Fruit fly (Drosophila melanogaster) whole organism, embryonic: Measurements from ENCODE around the gene mei-P26.

Experiments used
- Awh ChIP-seq: fragments of 200-800 bp; sonication (Bioruptor generic); IDR thresholded peaks from 2 replicates; pipeline ENCODE4, ENCODE4 v1.3.6; 2022; ENCODE audit warnings: missing biosample characterization, missing genetic modification characterization
- BEAF-32 ChIP-seq: fragments of 200-800 bp; sonication (Bioruptor generic); optimal IDR thresholded peaks from 3 replicates; lab custom pipeline; 2017; ENCODE audit warnings: missing biosample characterization, missing genetic modification characterization, mild to moderate bottlenecking, moderate library complexity, missing genetic modification reagents
- CG11504 ChIP-seq: fragments of 200-800 bp; sonication (Bioruptor generic); optimal IDR thresholded peaks from 3 replicates; lab custom pipeline; 2019; ENCODE audit warnings: missing biosample characterization, mild to moderate bottlenecking, missing genetic modification characterization, moderate library complexity
- CG12299 ChIP-seq: fragments of 200-800 bp; sonication (Bioruptor generic); optimal IDR thresholded peaks from 2 replicates; lab custom pipeline; 2018; ENCODE audit warnings: missing biosample characterization, mild to moderate bottlenecking, missing genetic modification characterization
- CG16863 ChIP-seq: fragments of 200-800 bp; sonication (Bioruptor generic); optimal IDR thresholded peaks from 3 replicates; lab custom pipeline; 2016; ENCODE audit warnings: missing biosample characterization, missing genetic modification characterization
- CG1792 ChIP-seq: fragments of 200-800 bp; sonication (Bioruptor generic); optimal IDR thresholded peaks from 2 replicates; lab custom pipeline; 2016; ENCODE audit warnings: missing biosample characterization, missing genetic modification characterization
- CG18011 ChIP-seq: fragments of 200-800 bp; sonication (Bioruptor generic); optimal IDR thresholded peaks from 2 replicates; lab custom pipeline; 2017; ENCODE audit warnings: missing biosample characterization, missing genetic modification characterization, mild to moderate bottlenecking, moderate library complexity, missing genotype
- CG18262 ChIP-seq: fragments of 200-800 bp; optimal IDR thresholded peaks from 3 replicates; lab custom pipeline; 2019; ENCODE audit warnings: missing biosample characterization, mild to moderate bottlenecking, missing genetic modification characterization, moderate library complexity
- CG18599 ChIP-seq: fragments of 200-800 bp; sonication (Bioruptor generic); optimal IDR thresholded peaks from 3 replicates; lab custom pipeline; 2017; ENCODE audit warnings: missing biosample characterization, missing genetic modification characterization, mild to moderate bottlenecking, moderate library complexity, missing genetic modification reagents
- CG2678 ChIP-seq: fragments of 200-800 bp; sonication (Bioruptor generic); optimal IDR thresholded peaks from 3 replicates; lab custom pipeline; 2019; ENCODE audit warnings: missing biosample characterization, mild to moderate bottlenecking, missing genetic modification characterization, moderate library complexity
- CG2889 ChIP-seq: fragments of 200-800 bp; sonication (Bioruptor generic); IDR thresholded peaks from 3 replicates; pipeline ENCODE4 v1.3.6; 2022; ENCODE audit warnings: missing biosample characterization, missing genetic modification characterization
- CG30431 ChIP-seq: fragments of 200-800 bp; sonication (Bioruptor generic); optimal IDR thresholded peaks from 2 replicates; lab custom pipeline; 2017; ENCODE audit warnings: missing biosample characterization, missing genetic modification characterization
- CG31365 ChIP-seq: fragments of 200-800 bp; sonication (Bioruptor generic); optimal IDR thresholded peaks from 2 replicates; lab custom pipeline; 2018; ENCODE audit warnings: missing biosample characterization, mild to moderate bottlenecking, missing genetic modification characterization
- CG3407 ChIP-seq: fragments of 200-800 bp; sonication (Bioruptor generic); optimal IDR thresholded peaks from 2 replicates; lab custom pipeline; 2018; ENCODE audit warnings: missing biosample characterization, mild to moderate bottlenecking, missing genetic modification characterization
- CG3995 ChIP-seq: fragments of 200-800 bp; sonication (Bioruptor generic); optimal IDR thresholded peaks from 3 replicates; lab custom pipeline; 2016; ENCODE audit warnings: missing biosample characterization, missing genetic modification characterization
- CG4424 ChIP-seq: fragments of 200-800 bp; sonication (Bioruptor generic); optimal IDR thresholded peaks from 3 replicates; lab custom pipeline; 2016; ENCODE audit warnings: missing biosample characterization, missing genetic modification characterization
- CG4854 ChIP-seq: fragments of 200-800 bp; sonication (Bioruptor generic); optimal IDR thresholded peaks from 2 replicates; lab custom pipeline; 2016; ENCODE audit warnings: missing biosample characterization, missing genetic modification characterization, inconsistent platforms
- CG5245 ChIP-seq: fragments of 200-800 bp; sonication (Bioruptor generic); optimal IDR thresholded peaks from 3 replicates; lab custom pipeline; 2016; ENCODE audit warnings: missing biosample characterization, missing genetic modification characterization
- CG6175 ChIP-seq: fragments of 200-800 bp; sonication (Bioruptor generic); IDR thresholded peaks from 3 replicates; pipeline ENCODE4 v1.3.6; 2022; ENCODE audit warnings: missing biosample characterization, missing genetic modification characterization
- CG7745 ChIP-seq: fragments of 200-800 bp; sonication (Bioruptor generic); optimal IDR thresholded peaks from 2 replicates; lab custom pipeline; 2018; ENCODE audit warnings: missing biosample characterization, mild to moderate bottlenecking, missing genetic modification characterization, moderate library complexity
- CG7987 ChIP-seq: fragments of 200-800 bp; sonication (Bioruptor generic); optimal IDR thresholded peaks from 2 replicates; lab custom pipeline; 2018; ENCODE audit warnings: missing biosample characterization, mild to moderate bottlenecking, missing genetic modification characterization, moderate library complexity
- CG8359 ChIP-seq: fragments of 200-800 bp; sonication (Bioruptor generic); optimal IDR thresholded peaks from 2 replicates; lab custom pipeline; 2017; ENCODE audit warnings: missing biosample characterization, mild to moderate bottlenecking, missing genetic modification characterization, borderline replicate concordance
- CG8388 ChIP-seq: fragments of 200-800 bp; sonication (Bioruptor generic); optimal IDR thresholded peaks from 2 replicates; lab custom pipeline; 2019; ENCODE audit warnings: missing biosample characterization, mild to moderate bottlenecking, missing genetic modification characterization, moderate library complexity
- CG9215 ChIP-seq: fragments of 200-800 bp; sonication (Bioruptor generic); IDR thresholded peaks from 2 replicates; pipeline ENCODE4 v1.3.6; 2022; ENCODE audit warnings: missing biosample characterization, missing genetic modification characterization
- Gug ChIP-seq: fragments of 200-800 bp; sonication (Bioruptor generic); IDR thresholded peaks from 4 replicates; pipeline ENCODE4 v1.3.6; 2022; ENCODE audit warnings: missing biosample characterization, missing genetic modification characterization
- H15 ChIP-seq: fragments of 200-800 bp; sonication (Bioruptor generic); IDR thresholded peaks from 3 replicates; pipeline ENCODE4 v1.3.6; 2022; ENCODE audit warnings: missing biosample characterization, missing genetic modification characterization
- Hmr ChIP-seq: fragments of 200-800 bp; sonication (Bioruptor generic); optimal IDR thresholded peaks from 3 replicates; lab custom pipeline; 2017; ENCODE audit warnings: mild to moderate bottlenecking, missing biosample characterization, missing genetic modification reagents, missing genetic modification characterization
- Mad ChIP-seq: fragments of 200-800 bp; sonication (Bioruptor generic); optimal IDR thresholded peaks from 2 replicates; lab custom pipeline; 2016; ENCODE audit warnings: missing biosample characterization, missing genetic modification characterization
- Sry-β ChIP-seq: fragments of 200-800 bp; sonication (Bioruptor generic); optimal IDR thresholded peaks from 2 replicates; lab custom pipeline; 2018; ENCODE audit warnings: missing biosample characterization, mild to moderate bottlenecking, missing genetic modification characterization, moderate library complexity
- YL-1 ChIP-seq: fragments of 200-800 bp; sonication (Bioruptor generic); optimal IDR thresholded peaks from 3 replicates; lab custom pipeline; 2017; ENCODE audit warnings: missing biosample characterization, mild to moderate bottlenecking, missing genetic modification characterization
- crc ChIP-seq: fragments of 200-800 bp; sonication (Bioruptor generic); optimal IDR thresholded peaks from 2 replicates; lab custom pipeline; 2016; ENCODE audit warnings: missing biosample characterization, missing genetic modification characterization
- croc ChIP-seq: fragments of 200-800 bp; sonication (Bioruptor generic); conservative IDR thresholded peaks from 3 replicates; pipeline ENCODE4 v1.3.6; 2022; ENCODE audit warnings: missing biosample characterization, missing genetic modification characterization
- danr ChIP-seq: fragments of 200-800 bp; sonication (Bioruptor generic); IDR thresholded peaks from 2 replicates; pipeline ENCODE4 v1.3.6; 2022; ENCODE audit warnings: missing biosample characterization, missing genetic modification characterization
- ems ChIP-seq: fragments of 200-800 bp; sonication (Bioruptor generic); optimal IDR thresholded peaks from 3 replicates; lab custom pipeline; 2016; ENCODE audit warnings: missing biosample characterization, missing genetic modification characterization
- kay ChIP-seq: fragments of 200-800 bp; sonication (Bioruptor generic); optimal IDR thresholded peaks from 2 replicates; lab custom pipeline; 2016; ENCODE audit warnings: missing biosample characterization, missing genetic modification characterization
- lab ChIP-seq: fragments of 200-800 bp; sonication (Bioruptor generic); optimal IDR thresholded peaks from 3 replicates; lab custom pipeline; 2017; ENCODE audit warnings: missing biosample characterization, missing genetic modification characterization, mild to moderate bottlenecking, moderate library complexity, missing genetic modification reagents
- mld ChIP-seq: fragments of 200-800 bp; sonication (Bioruptor generic); IDR thresholded peaks from 3 replicates; pipeline ENCODE4 v1.3.6; 2022; ENCODE audit warnings: missing biosample characterization, missing genetic modification characterization; ENCODE audit not compliant: partially characterized antibody
- nerfin-2 ChIP-seq: fragments of 200-800 bp; sonication (Bioruptor generic); IDR thresholded peaks from 2 replicates; pipeline ENCODE4 v1.3.6; 2022; ENCODE audit warnings: missing biosample characterization, missing genetic modification characterization; ENCODE audit not compliant: partially characterized antibody
- p53 ChIP-seq: fragments of 200-800 bp; sonication (Bioruptor generic); optimal IDR thresholded peaks from 2 replicates; lab custom pipeline; 2016; ENCODE audit warnings: missing biosample characterization, missing genetic modification characterization
- pan ChIP-seq, 4 experiments: fragments of >200 bp in 3 of 4; fragments of 200-800 bp in 1 of 4; sonication (Bioruptor generic) in 1 of 4; optimal IDR thresholded peaks in 3 of 4; IDR thresholded peaks in 1 of 4; 2 replicates each; pipeline versions ENCODE4 v1.3.6 to Lab custom; 2017 to 2022; ENCODE audit warnings: missing biosample characterization in 2 of 4, missing genetic modification characterization in 2 of 4, mixed read lengths in 1 of 4
- pb ChIP-seq: fragments of 200-800 bp; sonication (Bioruptor generic); optimal IDR thresholded peaks from 3 replicates; lab custom pipeline; 2016; ENCODE audit warnings: missing biosample characterization, missing genetic modification characterization
- pho ChIP-seq: fragments of 200-800 bp; sonication (Bioruptor generic); optimal IDR thresholded peaks from 2 replicates; lab custom pipeline; 2016; ENCODE audit warnings: missing biosample characterization, missing genetic modification characterization
- rib ChIP-seq: fragments of 200-800 bp; sonication (Bioruptor generic); IDR thresholded peaks from 2 replicates; pipeline ENCODE4 v1.3.6; 2022; ENCODE audit warnings: missing biosample characterization, missing genetic modification characterization
- run ChIP-seq: fragments of 200-800 bp; sonication (Bioruptor generic); optimal IDR thresholded peaks from 3 replicates; lab custom pipeline; 2018; ENCODE audit warnings: missing biosample characterization, mild to moderate bottlenecking, missing genetic modification characterization
- slou ChIP-seq: fragments of 200-800 bp; sonication (Bioruptor generic); optimal IDR thresholded peaks from 3 replicates; lab custom pipeline; 2016; ENCODE audit warnings: missing biosample characterization, missing genetic modification characterization
- sob ChIP-seq: fragments of 200-800 bp; sonication (Bioruptor generic); IDR thresholded peaks from 2 replicates; pipeline ENCODE4 v1.3.6; 2022; ENCODE audit warnings: missing biosample characterization, missing genetic modification characterization
- stc ChIP-seq: fragments of 200-800 bp; sonication (Bioruptor generic); IDR thresholded peaks from 2 replicates; pipeline ENCODE4 v1.3.6; 2022; ENCODE audit warnings: missing biosample characterization, missing genetic modification characterization
- trh ChIP-seq: fragments of 200-800 bp; sonication (Bioruptor generic); optimal IDR thresholded peaks from 2 replicates; lab custom pipeline; 2016; ENCODE audit warnings: missing biosample characterization, missing genetic modification characterization
- vvl ChIP-seq: fragments of 200-800 bp; sonication (Bioruptor generic); IDR thresholded peaks from 2 replicates; pipeline ENCODE4 v1.3.6; 2022; ENCODE audit warnings: missing biosample characterization, missing genetic modification characterization
- zf30C ChIP-seq: fragments of 200-800 bp; sonication (Bioruptor generic); optimal IDR thresholded peaks from 3 replicates; lab custom pipeline; 2018; ENCODE audit warnings: missing biosample characterization, mild to moderate bottlenecking, missing genetic modification characterization

mei-P26 gene

DNA sequence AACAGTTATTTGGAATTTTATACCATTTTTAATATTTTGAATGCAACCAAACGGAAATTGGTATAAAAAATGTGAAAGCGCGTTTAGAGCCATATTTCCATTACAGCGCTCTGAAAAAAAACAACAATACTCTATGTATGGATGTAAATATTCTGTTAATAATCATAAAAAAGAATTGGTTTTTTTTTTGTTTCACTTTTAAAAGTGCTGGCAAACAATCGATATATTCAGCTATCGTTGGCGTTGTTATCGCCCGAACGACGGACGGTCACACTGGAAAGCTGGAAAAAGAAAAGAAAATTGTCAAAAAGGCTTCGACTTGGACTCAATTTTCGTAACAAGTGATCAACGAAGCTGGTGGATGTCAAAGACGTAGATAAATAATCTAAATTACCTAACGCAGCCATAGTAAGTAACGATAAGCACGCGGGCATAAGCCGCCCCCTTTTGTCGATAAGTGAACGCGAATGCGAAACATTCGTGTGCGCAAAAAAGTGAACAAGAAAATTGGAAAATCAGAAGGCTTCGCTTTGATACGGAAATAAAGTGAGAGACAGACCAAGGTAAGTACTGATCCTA, 20.7 kb upstream of the mei-P26 start, which contains the start of gene CG7065 (continued):
- no peak for TF ChIP-seq CG18262
- no peak for TF ChIP-seq vvl (GFP tag; lab: Robert Waterston, UW)
- 0 out of 2 replicates have a peak, but pooled peaks have one; percentile 38 for TF ChIP-seq nerfin-2 (GFP tag; lab: Robert Waterston, UW)
- TF ChIP-seq CG2889, result no peak
- TF ChIP-seq zf30C (GFP tag; lab: Kevin White, UChicago), result no peak
- no peak for TF ChIP-seq CG1792
- TF ChIP-seq CG3407 (GFP tag; lab: Kevin White, UChicago), result no peak
- TF ChIP-seq stc (GFP tag; lab: Robert Waterston, UW), result no peak
- no peak for TF ChIP-seq CG30431 (GFP tag; lab: Kevin White, UChicago)
- TF ChIP-seq CG4424 (GFP tag; lab: Kevin White, UChicago), result no peak
- TF ChIP-seq CG12299 (tag; lab: Kevin White, UChicago), result no peak
- no peak for TF ChIP-seq H15
- TF ChIP-seq kay (GFP tag; lab: Kevin White, UChicago), result no peak
- TF ChIP-seq trh (GFP tag; lab: Kevin White, UChicago), result no peak
- no peak for TF ChIP-seq CG11504 (tag; lab: Kevin White, UChicago)
- no peak for TF ChIP-seq CG31365 (tag; lab: Kevin White, UChicago)
- TF ChIP-seq Mad, result no peak
- no peak for TF ChIP-seq CG7987
- TF ChIP-seq pan (optimal IDR thresholded peaks at IDR 0.05; lab: Kevin White, UChicago), result no peak
- TF ChIP-seq pan (GFP tag; optimal IDR thresholded peaks at IDR 0.05 in 1 of 2, IDR thresholded peaks at IDR 0.05 in 1 of 2), result no peak
- no peak for TF ChIP-seq sob (GFP tag; lab: Robert Waterston, UW)
- TF ChIP-seq CG2678, result no peak
- no peak for TF ChIP-seq lab (GFP tag; lab: Kevin White, UChicago)
- TF ChIP-seq run, result no peak
- TF ChIP-seq CG3995 (GFP tag; lab: Kevin White, UChicago), result peak; percentile 20
- TF ChIP-seq CG18011, result no peak
- TF ChIP-seq danr (GFP tag; lab: Robert Waterston, UW), result no peak
- TF ChIP-seq CG5245 (GFP tag; lab: Kevin White, UChicago), result no peak
- no peak for TF ChIP-seq croc (GFP tag; lab: Robert Waterston, UW)
- TF ChIP-seq ems, result no peak
- TF ChIP-seq Hmr, result no peak
- no peak for TF ChIP-seq CG16863
- TF ChIP-seq CG9215 (GFP tag; lab: Robert Waterston, UW), result no peak
- no peak for TF ChIP-seq Sry-β (GFP tag; lab: Kevin White, UChicago)
- TF ChIP-seq p53, result no peak
- TF ChIP-seq Gug (GFP tag; lab: Robert Waterston, UW), result no peak
- TF ChIP-seq CG8359 (GFP tag; lab: Kevin White, UChicago), result no peak
- TF ChIP-seq slou (GFP tag; lab: Kevin White, UChicago), result no peak
- TF ChIP-seq CG7745, result no peak
- no peak for TF ChIP-seq CG6175
- no peak for TF ChIP-seq pb
- no peak for TF ChIP-seq CG18599
- TF ChIP-seq crc (GFP tag; lab: Kevin White, UChicago), result no peak
- TF ChIP-seq BEAF-32 (GFP tag; lab: Kevin White, UChicago), result peak; percentile 73
- no peak for TF ChIP-seq mld
- no peak for TF ChIP-seq pho (GFP tag; lab: Kevin White, UChicago)
- TF ChIP-seq CG4854 (GFP tag; lab: Kevin White, UChicago), result no peak
- no peak for TF ChIP-seq rib
- no peak for TF ChIP-seq Awh (GFP tag; lab: Robert Waterston, UW)
- TF ChIP-seq YL-1 (GFP tag; lab: Kevin White, UChicago), result no peak
- no peak for TF ChIP-seq CG8388
